Worm (Caenorhabditis elegans) whole organism, young adult: ENCODE data around the gene C07B5.3.

Experiments
- B0019.2 ChIP-seq: fragments of 200-800 bp; sonication (Bioruptor generic); conservative IDR thresholded peaks from 2 replicates; pipeline ENCODE4 v1.3.6; 2022; ENCODE audit warnings: missing genetic modification reagents, missing genetic modification characterization, missing compliant biosample characterization
- D2030.7 ChIP-seq: fragments of 200-800 bp; sonication (Bioruptor generic); IDR thresholded peaks from 2 replicates; pipeline ENCODE4 v1.3.6; 2022; ENCODE audit warnings: missing genetic modification reagents, missing genetic modification characterization, missing compliant biosample characterization
- F10E7.11 ChIP-seq: sonication (generic microtip); optimal IDR thresholded peaks from 2 replicates; lab custom pipeline; 2017; ENCODE audit warnings: mild to moderate bottlenecking, missing genetic modification characterization, moderate library complexity, missing compliant biosample characterization
- F33H1.4 ChIP-seq: fragments of 200-800 bp; sonication (Bioruptor generic); IDR thresholded peaks from 2 replicates; pipeline ENCODE4 v1.3.6; 2022; ENCODE audit warnings: missing genetic modification reagents, missing genetic modification characterization, missing compliant biosample characterization
- F52B5.7 ChIP-seq: sonication (generic microtip); optimal IDR thresholded peaks from 2 replicates; lab custom pipeline; 2016; ENCODE audit warnings: mild to moderate bottlenecking, missing genetic modification characterization, missing compliant biosample characterization
- F55B11.4 ChIP-seq: sonication (generic microtip); optimal IDR thresholded peaks from 2 replicates; lab custom pipeline; 2016; ENCODE audit warnings: missing compliant biosample characterization, missing genetic modification characterization, borderline replicate concordance; ENCODE audit not compliant: insufficient read depth
- T07F8.4 ChIP-seq: sonication (generic microtip); optimal IDR thresholded peaks from 2 replicates; lab custom pipeline; 2016; ENCODE audit warnings: mild to moderate bottlenecking, missing genetic modification characterization, moderate library complexity, missing compliant biosample characterization
- Y53G8AR.9 ChIP-seq: fragments of 200-800 bp; sonication (Bioruptor generic); conservative IDR thresholded peaks from 2 replicates; pipeline ENCODE4 v1.3.6; 2022; ENCODE audit warnings: missing genetic modification reagents, missing genetic modification characterization, missing compliant biosample characterization
- Y56A3A.18 ChIP-seq: fragments of 200-800 bp; sonication (Bioruptor generic); IDR thresholded peaks from 2 replicates; pipeline ENCODE4 v1.3.6; 2022; ENCODE audit warnings: missing genetic modification reagents, missing genetic modification characterization, missing compliant biosample characterization
- ama-1 ChIP-seq, 3 experiments: fragments of 150-350 bp in 1 of 3; sonication (generic microtip) in 2 of 3; optimal IDR thresholded peaks; 2 replicates each; lab custom pipeline; 2014 to 2018; ENCODE audit warnings: missing biosample characterization in 2 of 3, missing genetic modification characterization in 2 of 3, missing genetic modification reagents in 2 of 3
- attf-5 ChIP-seq: fragments of 200-800 bp; sonication (Bioruptor generic); optimal IDR thresholded peaks from 2 replicates; lab custom pipeline; 2018; ENCODE audit warnings: mild to moderate bottlenecking, missing genetic modification characterization, missing compliant biosample characterization
- bed-1 ChIP-seq: fragments of 200-800 bp; sonication (Bioruptor generic); IDR thresholded peaks from 2 replicates; pipeline ENCODE4 v1.3.6; 2022; ENCODE audit warnings: missing genetic modification reagents, missing genetic modification characterization, missing compliant biosample characterization
- cebp-1 ChIP-seq, 2 experiments: fragments of 200-800 bp in 1 of 2; sonication (Bioruptor generic) in 1 of 2; sonication (generic microtip) in 1 of 2; IDR thresholded peaks in 1 of 2; optimal IDR thresholded peaks in 1 of 2; 2 replicates each; pipeline versions ENCODE4 v1.3.6 to Lab custom; 2017 to 2022; ENCODE audit warnings: missing compliant biosample characterization in 2 of 2, missing genetic modification characterization in 2 of 2, mild to moderate bottlenecking in 1 of 2, missing genetic modification reagents in 1 of 2, moderate library complexity in 1 of 2
- cebp-2 ChIP-seq: fragments of 200-800 bp; sonication (Bioruptor generic); IDR thresholded peaks from 2 replicates; pipeline ENCODE4 v1.3.6; 2022; ENCODE audit warnings: missing genetic modification characterization, missing compliant biosample characterization
- ceh-100 ChIP-seq: fragments of 200-800 bp; sonication (Bioruptor generic); IDR thresholded peaks from 2 replicates; pipeline ENCODE4 v1.3.6; 2022; ENCODE audit warnings: missing genetic modification reagents, missing genetic modification characterization, missing compliant biosample characterization
- ceh-91 ChIP-seq: fragments of 200-800 bp; sonication (Bioruptor generic); IDR thresholded peaks from 2 replicates; pipeline ENCODE4 v1.3.6; 2022; ENCODE audit warnings: missing genetic modification reagents, missing genetic modification characterization, missing compliant biosample characterization
- chd-7 ChIP-seq: sonication (generic microtip); optimal IDR thresholded peaks from 2 replicates; lab custom pipeline; 2016; ENCODE audit warnings: mild to moderate bottlenecking, missing genetic modification characterization, moderate library complexity, missing compliant biosample characterization
- dox-1 ChIP-seq: fragments of 200-800 bp; sonication (Bioruptor generic); IDR thresholded peaks from 2 replicates; pipeline ENCODE4 v1.3.6; 2022; ENCODE audit warnings: missing genetic modification reagents, missing genetic modification characterization, missing compliant biosample characterization
- egl-44 ChIP-seq: fragments of 200-800 bp; sonication (Bioruptor generic); IDR thresholded peaks from 2 replicates; pipeline ENCODE4 v1.3.6; 2022; ENCODE audit warnings: missing genetic modification reagents, missing genetic modification characterization, missing compliant biosample characterization
- ets-4 ChIP-seq: fragments of 200-800 bp; sonication (Bioruptor generic); optimal IDR thresholded peaks from 2 replicates; lab custom pipeline; 2018; ENCODE audit warnings: mild to moderate bottlenecking, missing genetic modification characterization, missing compliant biosample characterization
- hlh-26 ChIP-seq: fragments of 200-800 bp; sonication (Bioruptor generic); conservative IDR thresholded peaks from 2 replicates; pipeline ENCODE4 v1.3.6; 2022; ENCODE audit warnings: missing genetic modification reagents, missing genetic modification characterization, missing compliant biosample characterization
- hsf-1 ChIP-seq: fragments of 200-800 bp; sonication (Bioruptor generic); IDR thresholded peaks from 2 replicates; pipeline ENCODE4 v1.3.6; 2022; ENCODE audit warnings: missing genetic modification reagents, missing genetic modification characterization, missing compliant biosample characterization
- let-526 ChIP-seq: fragments of 200-800 bp; sonication (Bioruptor generic); IDR thresholded peaks from 2 replicates; pipeline ENCODE4 v1.3.6; 2022; ENCODE audit warnings: missing genetic modification reagents, missing genetic modification characterization, missing compliant biosample characterization
- lin-26 ChIP-seq: fragments of 200-800 bp; sonication (Bioruptor generic); IDR thresholded peaks from 2 replicates; pipeline ENCODE4 v1.3.6; 2022; ENCODE audit warnings: missing genetic modification reagents, missing genetic modification characterization, missing compliant biosample characterization
- lin-35 ChIP-seq, 3 experiments: fragments of 150-350 bp in 2 of 3; sonication (generic microtip) in 1 of 3; optimal IDR thresholded peaks; 2 replicates each; lab custom pipeline; 2014 to 2018; ENCODE audit warnings: missing biosample characterization in 3 of 3, missing genetic modification characterization in 3 of 3, missing genetic modification reagents in 3 of 3
- lin-40 ChIP-seq: sonication (generic microtip); optimal IDR thresholded peaks from 2 replicates; lab custom pipeline; 2016; ENCODE audit warnings: missing genetic modification characterization, mild to moderate bottlenecking, missing compliant biosample characterization, missing genotype, missing genetic modification reagents
- lsy-27 ChIP-seq: sonication (generic microtip); optimal IDR thresholded peaks from 2 replicates; lab custom pipeline; 2017; ENCODE audit warnings: missing genetic modification characterization, mild to moderate bottlenecking, missing compliant biosample characterization, antibody characterized with exemption, missing genotype, borderline replicate concordance; ENCODE audit not compliant: insufficient read depth
- madf-3 ChIP-seq: fragments of 200-800 bp; sonication (Bioruptor generic); IDR thresholded peaks from 2 replicates; pipeline ENCODE4 v1.3.6; 2022; ENCODE audit warnings: missing genetic modification reagents, missing genetic modification characterization, missing compliant biosample characterization
- nfya-2 ChIP-seq: fragments of 200-800 bp; sonication (Bioruptor generic); IDR thresholded peaks from 2 replicates; pipeline ENCODE4 v1.3.6; 2022; ENCODE audit warnings: missing genetic modification reagents, missing genetic modification characterization, missing compliant biosample characterization
- nfyb-1 ChIP-seq: fragments of 200-800 bp; sonication (Bioruptor generic); IDR thresholded peaks from 2 replicates; pipeline ENCODE4 v1.3.6; 2022; ENCODE audit warnings: missing genetic modification reagents, missing genetic modification characterization, missing compliant biosample characterization
- nhr-120 ChIP-seq: fragments of 200-800 bp; sonication (Bioruptor generic); IDR thresholded peaks from 2 replicates; pipeline ENCODE4 v1.3.6; 2022; ENCODE audit warnings: missing genetic modification characterization, missing compliant biosample characterization
- nhr-80 ChIP-seq: sonication (generic microtip); optimal IDR thresholded peaks from 2 replicates; lab custom pipeline; 2016; ENCODE audit warnings: missing genetic modification characterization, missing compliant biosample characterization
- nhr-90 ChIP-seq: sonication (generic microtip); optimal IDR thresholded peaks from 2 replicates; lab custom pipeline; 2016; ENCODE audit warnings: missing genotype, mild to moderate bottlenecking, missing genetic modification characterization, missing compliant biosample characterization
- tbp1 ChIP-seq: fragments of 200-800 bp; sonication (Bioruptor generic); optimal IDR thresholded peaks from 2 replicates; lab custom pipeline; 2018; ENCODE audit warnings: mild to moderate bottlenecking, missing genetic modification characterization, missing compliant biosample characterization
- unc-130 ChIP-seq: sonication (generic microtip); optimal IDR thresholded peaks from 2 replicates; lab custom pipeline; 2016; ENCODE audit warnings: missing genetic modification reagents, missing genetic modification characterization, missing compliant biosample characterization
- zim-3 ChIP-seq: sonication (generic microtip); optimal IDR thresholded peaks from 2 replicates; lab custom pipeline; 2017; ENCODE audit warnings: mild to moderate bottlenecking, missing genetic modification characterization, moderate library complexity, missing compliant biosample characterization
- ztf-22 ChIP-seq: fragments of 200-800 bp; sonication (Bioruptor generic); optimal IDR thresholded peaks from 2 replicates; lab custom pipeline; 2018; ENCODE audit warnings: mild to moderate bottlenecking, missing genetic modification characterization, moderate library complexity, missing compliant biosample characterization
- ztf-26 ChIP-seq: sonication (generic microtip); optimal IDR thresholded peaks from 2 replicates; lab custom pipeline; 2017; ENCODE audit warnings: missing genetic modification characterization, missing compliant biosample characterization

The C07B5.3 gene

DNA sequence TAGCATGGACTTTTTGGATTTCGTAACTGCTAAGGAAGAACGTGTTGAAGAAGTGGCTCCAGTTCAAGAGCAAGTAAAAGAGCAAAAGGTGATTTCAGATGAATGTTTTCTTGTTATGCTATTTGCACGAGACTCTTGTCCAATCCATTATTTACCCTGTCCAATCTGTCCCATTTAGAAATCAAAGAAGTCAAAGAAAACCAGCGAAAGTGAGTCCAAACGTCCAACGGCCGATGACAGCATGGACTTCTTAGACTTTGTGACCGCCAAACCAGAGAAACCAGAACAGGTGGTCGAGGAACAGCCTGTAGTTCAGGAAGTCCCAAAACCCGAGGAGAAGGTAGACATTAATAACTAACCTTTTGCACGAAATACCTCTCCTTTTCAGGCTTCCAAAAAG lies 32.2 kb upstream of the C07B5.3 start:
- no peak for TF ChIP-seq lin-35 (GFP tag; optimal IDR thresholded peaks at IDR 0.05; lab: Kevin White, UChicago)
- no peak for TF ChIP-seq chd-7 (tag; lab: Kevin White, UChicago)
- TF ChIP-seq madf-3 (GFP tag; lab: Robert Waterston, UW) = no peak
- TF ChIP-seq cebp-1 (GFP tag; IDR thresholded peaks at IDR 0.05; lab: Robert Waterston, UW) = no peak
- peak; percentile 23 for TF ChIP-seq cebp-1 (tag; optimal IDR thresholded peaks at IDR 0.05; lab: Kevin White, UChicago)
- no peak for TF ChIP-seq let-526 (GFP tag; lab: Robert Waterston, UW)
- TF ChIP-seq nhr-120 (GFP tag; lab: Robert Waterston, UW) = no peak
- TF ChIP-seq D2030.7 = no peak

DNA sequence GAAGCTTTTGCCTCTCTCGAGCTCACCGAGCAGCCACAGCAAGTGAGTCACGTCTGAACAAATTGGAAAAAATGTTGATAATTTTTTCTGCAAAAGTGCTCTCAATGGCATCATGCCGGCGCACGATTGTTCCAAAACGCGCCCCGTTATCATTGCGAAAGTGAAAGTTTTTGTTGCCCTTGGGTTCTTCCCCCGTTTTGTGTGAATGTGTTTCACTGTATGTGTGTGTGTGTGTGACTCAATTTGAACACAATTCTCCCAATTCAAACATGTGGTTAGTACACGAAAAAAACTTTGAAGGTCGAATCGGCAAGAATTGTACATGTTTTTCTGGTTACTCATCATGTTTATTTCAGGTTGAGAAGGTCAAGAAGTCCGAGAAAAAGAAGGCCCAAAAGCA lies 30.1 kb upstream of the C07B5.3 start:
- no peak for TF ChIP-seq unc-130
- TF ChIP-seq dox-1 (GFP tag; lab: Robert Waterston, UW) = peak; percentile 50; the same call in 1 of the 2 replicates
- TF ChIP-seq Y53G8AR.9 = no peak
- TF ChIP-seq ztf-26 (tag; lab: Kevin White, UChicago) = no peak
- peak; percentile 33 for TF ChIP-seq attf-5 (GFP tag; lab: Kevin White, UChicago)
- TF ChIP-seq hsf-1 (GFP tag; lab: Robert Waterston, UW) = no peak
- TF ChIP-seq lin-26 (GFP tag; lab: Robert Waterston, UW) = no peak
- no peak for TF ChIP-seq cebp-2 (GFP tag; lab: Robert Waterston, UW)
- TF ChIP-seq nhr-80 (tag; lab: Kevin White, UChicago) = peak; percentile 96
- TF ChIP-seq F55B11.4 (tag; lab: Kevin White, UChicago) = no peak
- no peak for TF ChIP-seq lsy-27 (tag; lab: Kevin White, UChicago)
- TF ChIP-seq ceh-91 = no peak
- TF ChIP-seq ztf-22 = no peak
- no peak for TF ChIP-seq nfyb-1 (GFP tag; lab: Robert Waterston, UW)
- TF ChIP-seq hlh-26 = no peak
- peak; percentile 67; the same call in 1 of the 2 replicates for TF ChIP-seq cebp-1 (GFP tag; IDR thresholded peaks at IDR 0.05; lab: Robert Waterston, UW)
- peak; percentile 68 for TF ChIP-seq cebp-1 (tag; optimal IDR thresholded peaks at IDR 0.05; lab: Kevin White, UChicago)
- 0 out of 2 replicates have a peak, but pooled peaks have one; percentile 36 for TF ChIP-seq egl-44 (GFP tag; lab: Robert Waterston, UW)
- no peak for TF ChIP-seq F52B5.7 (tag; lab: Kevin White, UChicago)
- TF ChIP-seq B0019.2 (GFP tag; lab: Robert Waterston, UW) = no peak
- peak; percentile 3 for TF ChIP-seq lin-40
- no peak for TF ChIP-seq D2030.7
- TF ChIP-seq tbp1 (GFP tag; lab: Kevin White, UChicago) = peak; percentile 8
- no peak for TF ChIP-seq F10E7.11
- TF ChIP-seq bed-1 = no peak
- no peak for TF ChIP-seq T07F8.4
- TF ChIP-seq zim-3 (tag; lab: Kevin White, UChicago) = no peak
- no peak for TF ChIP-seq nhr-90
- TF ChIP-seq Y56A3A.18 = no peak
- TF ChIP-seq ama-1 (optimal IDR thresholded peaks at IDR 0.05; lab: Kevin White, UChicago) = no peak
- no peak for TF ChIP-seq ama-1 (GFP tag; optimal IDR thresholded peaks at IDR 0.05; lab: Kevin White, UChicago)
- TF ChIP-seq ceh-100 (GFP tag; lab: Robert Waterston, UW) = no peak
- no peak for TF ChIP-seq ets-4 (GFP tag; lab: Kevin White, UChicago)
- no peak for TF ChIP-seq nfya-2 (GFP tag; lab: Robert Waterston, UW)
- no peak for TF ChIP-seq F33H1.4 (GFP tag; lab: Robert Waterston, UW)
